Worm (Caenorhabditis elegans) whole organism, early embryonic: Measurements from ENCODE around the gene Y68A4B.3.

Source experiments
- F13C5.2 ChIP-seq: sonication (generic microtip); optimal IDR thresholded peaks from 2 replicates; lab custom pipeline; 2017; ENCODE audit warnings: mild to moderate bottlenecking, missing genetic modification characterization, inconsistent platforms, missing compliant biosample characterization
- ama-1 ChIP-seq: fragments of 150-350 bp; optimal IDR thresholded peaks from 2 replicates; lab custom pipeline; 2014
- flt-1 ChIP-seq: fragments of 200-800 bp; sonication (Bioruptor generic); IDR thresholded peaks from 2 replicates; pipeline ENCODE4 v1.3.6; 2022; ENCODE audit warnings: missing genetic modification characterization, missing compliant biosample characterization
- tbx-11 ChIP-seq: fragments of 200-800 bp; sonication (Bioruptor generic); IDR thresholded peaks from 2 replicates; pipeline ENCODE4 v1.3.6; 2022; ENCODE audit warnings: missing genetic modification characterization, missing compliant biosample characterization
- tbx-37 ChIP-seq: fragments of 200-800 bp; sonication (Bioruptor generic); conservative IDR thresholded peaks from 2 replicates; pipeline ENCODE4 v1.3.6; 2022; ENCODE audit warnings: missing genetic modification reagents, missing genetic modification characterization, missing compliant biosample characterization

DNA sequence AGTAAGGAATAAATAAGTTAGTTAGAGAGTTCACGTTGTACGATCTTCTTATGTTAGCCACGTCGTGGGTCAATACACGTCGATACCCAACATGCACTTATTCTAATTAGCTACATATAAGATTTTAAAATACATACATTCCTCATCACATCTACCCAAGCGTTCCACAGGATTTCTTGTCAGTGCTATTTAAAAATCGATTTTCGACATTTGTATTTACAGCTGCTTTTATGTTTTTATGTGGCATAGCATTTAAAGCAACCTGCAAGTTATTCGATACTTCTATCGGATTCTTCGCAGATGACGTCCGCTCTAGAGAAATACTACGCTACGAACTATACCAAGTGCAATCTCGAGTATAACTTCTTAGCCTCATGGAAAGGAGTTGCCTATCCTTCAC, 13.0 kb upstream of the Y68A4B.3 start, which contains the start of gene srh-115:
- no peak for TF ChIP-seq ama-1 (lab: Kevin White, UChicago)
- no peak for TF ChIP-seq F13C5.2
- no peak for TF ChIP-seq tbx-37 (GFP tag; lab: Robert Waterston, UW)
- no peak for TF ChIP-seq tbx-11 (GFP tag; lab: Robert Waterston, UW)
- no peak for TF ChIP-seq flt-1
